Worm (Caenorhabditis elegans): Measurements from ENCODE around the gene col-44.

ce11 chrX:13610040-13610439 lies 18.8 kb downstream of the col-44 start:
- TF ChIP-seq snpc-4 (tag; optimal IDR thresholded peaks at IDR 0.05) = no peak
- TF ChIP-seq nhr-76 (tag; optimal IDR thresholded peaks at IDR 0.05) = no peak
- TF ChIP-seq unc-62 (GFP tag; optimal IDR thresholded peaks at IDR 0.05) = no peak
- no peak for TF ChIP-seq fos-1 (tag; optimal IDR thresholded peaks at IDR 0.05)
- no peak for TF ChIP-seq elt-2 (tag; optimal IDR thresholded peaks at IDR 0.05)
- no peak for TF ChIP-seq nhr-12 (tag; optimal IDR thresholded peaks at IDR 0.05)
- no peak for TF ChIP-seq ztf-11 (tag; optimal IDR thresholded peaks at IDR 0.05)

All from whole organism, L3 larva.